Fruit fly (Drosophila melanogaster) whole organism, embryonic: ENCODE measurements around the gene Gga.
A peak's percentile ranks its signal among the peaks of the same experiment; 100 is the strongest.

ENCODE experiments used
- Adf1 ChIP-seq: fragments of 200-800 bp; sonication (Bioruptor generic); IDR thresholded peaks from 2 replicates; pipeline ENCODE4 v1.3.6; 2022; ENCODE audit warnings: missing biosample characterization, missing genetic modification characterization
- Awh ChIP-seq: fragments of 200-800 bp; sonication (Bioruptor generic); IDR thresholded peaks from 2 replicates; pipeline ENCODE4, ENCODE4 v1.3.6; 2022; ENCODE audit warnings: missing biosample characterization, missing genetic modification characterization
- B-H2 ChIP-seq: fragments of 200-800 bp; sonication (Bioruptor generic); optimal IDR thresholded peaks from 2 replicates; lab custom pipeline; 2018; ENCODE audit warnings: missing biosample characterization, mild to moderate bottlenecking, missing genetic modification characterization
- CG10147 ChIP-seq: fragments of 200-800 bp; sonication (Bioruptor generic); optimal IDR thresholded peaks from 2 replicates; lab custom pipeline; 2019; ENCODE audit warnings: missing biosample characterization, mild to moderate bottlenecking, missing genetic modification characterization, moderate library complexity
- CG11504 ChIP-seq: fragments of 200-800 bp; sonication (Bioruptor generic); optimal IDR thresholded peaks from 3 replicates; lab custom pipeline; 2019; ENCODE audit warnings: missing biosample characterization, mild to moderate bottlenecking, missing genetic modification characterization, moderate library complexity
- CG12071 ChIP-seq: fragments of 200-800 bp; sonication (Bioruptor generic); optimal IDR thresholded peaks from 3 replicates; lab custom pipeline; 2018; ENCODE audit warnings: missing biosample characterization, mild to moderate bottlenecking, missing genetic modification characterization
- CG12769 ChIP-seq: fragments of 200-800 bp; sonication (Bioruptor generic); optimal IDR thresholded peaks from 2 replicates; lab custom pipeline; 2019; ENCODE audit warnings: missing biosample characterization, mild to moderate bottlenecking, missing genetic modification characterization, moderate library complexity
- CG12942 ChIP-seq: fragments of 200-800 bp; sonication (Bioruptor generic); optimal IDR thresholded peaks from 3 replicates; lab custom pipeline; 2016; ENCODE audit warnings: missing biosample characterization, missing genetic modification characterization
- CG13775 ChIP-seq: fragments of 200-800 bp; sonication (Bioruptor generic); optimal IDR thresholded peaks from 3 replicates; lab custom pipeline; 2017; ENCODE audit warnings: missing biosample characterization, mild to moderate bottlenecking, missing genetic modification characterization
- CG15479 ChIP-seq: fragments of 200-800 bp; sonication (Bioruptor generic); optimal IDR thresholded peaks from 3 replicates; lab custom pipeline; 2019; ENCODE audit warnings: missing biosample characterization, mild to moderate bottlenecking, missing genetic modification characterization, moderate library complexity
- CG1603 ChIP-seq: fragments of 200-800 bp; sonication (Bioruptor generic); optimal IDR thresholded peaks from 2 replicates; lab custom pipeline; 2019; ENCODE audit warnings: missing biosample characterization, mild to moderate bottlenecking, missing genetic modification characterization, moderate library complexity
- CG17328 ChIP-seq: fragments of 200-800 bp; sonication (Bioruptor generic); IDR thresholded peaks from 2 replicates; pipeline ENCODE4 v1.3.6; 2022; ENCODE audit warnings: missing biosample characterization, missing genetic modification characterization
- CG18262 ChIP-seq: fragments of 200-800 bp; optimal IDR thresholded peaks from 3 replicates; lab custom pipeline; 2019; ENCODE audit warnings: missing biosample characterization, mild to moderate bottlenecking, missing genetic modification characterization, moderate library complexity
- CG1832 ChIP-seq: fragments of 200-800 bp; sonication (Bioruptor generic); optimal IDR thresholded peaks from 2 replicates; lab custom pipeline; 2017; ENCODE audit warnings: missing biosample characterization, mild to moderate bottlenecking, missing genetic modification characterization, inconsistent platforms
- CG18476 ChIP-seq: fragments of 200-800 bp; sonication (Bioruptor generic); optimal IDR thresholded peaks from 2 replicates; lab custom pipeline; 2016; ENCODE audit warnings: missing biosample characterization, mild to moderate bottlenecking, missing genetic modification characterization
- CG18764 ChIP-seq: fragments of 200-800 bp; sonication (Bioruptor generic); optimal IDR thresholded peaks from 3 replicates; lab custom pipeline; 2016; ENCODE audit warnings: missing biosample characterization, missing genetic modification characterization
- CG4282 ChIP-seq: fragments of 200-800 bp; sonication (Bioruptor generic); optimal IDR thresholded peaks from 2 replicates; lab custom pipeline; 2016; ENCODE audit warnings: missing biosample characterization, missing genetic modification characterization
- CG5180 ChIP-seq: fragments of 200-800 bp; sonication (Bioruptor generic); optimal IDR thresholded peaks from 3 replicates; lab custom pipeline; 2017; ENCODE audit warnings: missing biosample characterization, missing genetic modification characterization, mild to moderate bottlenecking, moderate library complexity, missing genetic modification reagents
- CG6689 ChIP-seq: fragments of 200-800 bp; sonication (Bioruptor generic); IDR thresholded peaks from 2 replicates; pipeline ENCODE4 v1.3.6; 2022; ENCODE audit warnings: missing biosample characterization, missing genetic modification characterization
- D ChIP-seq, 2 experiments: fragments of 200-800 bp in 1 of 2; fragments of >200 bp in 1 of 2; sonication (Bioruptor generic) in 1 of 2; optimal IDR thresholded peaks; 2 replicates in 1 of 2; 3 replicates in 1 of 2; lab custom pipeline; 2017; ENCODE audit warnings: mild to moderate bottlenecking in 1 of 2, missing biosample characterization in 1 of 2, missing genetic modification characterization in 1 of 2, missing genetic modification reagents in 1 of 2
- Dfd ChIP-seq, 2 experiments: fragments of >200 bp; optimal IDR thresholded peaks; 2 replicates each; lab custom pipeline; 2017; ENCODE audit warnings: missing biosample characterization in 2 of 2, missing genetic modification characterization in 2 of 2
- Dref ChIP-seq: fragments of 200-800 bp; sonication (Bioruptor generic); IDR thresholded peaks from 2 replicates; pipeline ENCODE4 v1.3.6; 2022; ENCODE audit warnings: missing biosample characterization, missing genetic modification characterization
- Ets97D ChIP-seq: fragments of 200-800 bp; sonication (Bioruptor generic); optimal IDR thresholded peaks from 3 replicates; lab custom pipeline; 2016; ENCODE audit warnings: missing biosample characterization, missing genetic modification characterization
- HLH4C ChIP-seq: fragments of 200-800 bp; sonication (Bioruptor generic); IDR thresholded peaks from 3 replicates; pipeline ENCODE4 v1.3.6; 2022; ENCODE audit warnings: missing biosample characterization, missing genetic modification characterization; ENCODE audit not compliant: partially characterized antibody
- Hr3 ChIP-seq: fragments of 200-800 bp; sonication (Bioruptor generic); optimal IDR thresholded peaks from 3 replicates; lab custom pipeline; 2016; ENCODE audit warnings: missing biosample characterization, missing genetic modification characterization
- Med ChIP-seq: fragments of 200-800 bp; sonication (Bioruptor generic); peaks from one replicate; lab custom pipeline; 2016; ENCODE audit warnings: missing biosample characterization, missing genetic modification characterization, mild to moderate bottlenecking, inconsistent platforms, moderate library complexity
- Neu2 ChIP-seq: fragments of 200-800 bp; sonication (Bioruptor generic); optimal IDR thresholded peaks from 3 replicates; lab custom pipeline; 2016; ENCODE audit warnings: missing biosample characterization, missing genetic modification characterization, borderline replicate concordance
- Nf-YB ChIP-seq: fragments of 200-800 bp; sonication (Bioruptor generic); optimal IDR thresholded peaks from 3 replicates; lab custom pipeline; 2019; ENCODE audit warnings: missing biosample characterization, mild to moderate bottlenecking, missing genetic modification characterization, moderate library complexity
- PHDP ChIP-seq: fragments of 200-800 bp; sonication (Bioruptor generic); optimal IDR thresholded peaks from 3 replicates; lab custom pipeline; 2018; ENCODE audit warnings: missing biosample characterization, mild to moderate bottlenecking, missing genetic modification characterization, moderate library complexity
- Rx ChIP-seq: fragments of 200-800 bp; sonication (Bioruptor generic); IDR thresholded peaks from 2 replicates; pipeline ENCODE4 v1.3.6; 2022; ENCODE audit warnings: missing biosample characterization, missing genetic modification characterization
- Side ChIP-seq: fragments of 200-800 bp; sonication (Bioruptor generic); optimal IDR thresholded peaks from 2 replicates; lab custom pipeline; 2016; ENCODE audit warnings: missing biosample characterization, missing genetic modification characterization
- amos ChIP-seq: fragments of 200-800 bp; sonication (Bioruptor generic); IDR thresholded peaks from 2 replicates; pipeline ENCODE4 v1.3.6; 2022; ENCODE audit warnings: missing biosample characterization, missing genetic modification characterization; ENCODE audit not compliant: partially characterized antibody
- ara ChIP-seq: fragments of 200-800 bp; sonication (Bioruptor generic); IDR thresholded peaks from 2 replicates; pipeline ENCODE4 v1.3.6; 2022; ENCODE audit warnings: missing biosample characterization, missing genetic modification characterization
- bowl ChIP-seq: fragments of 200-800 bp; sonication (Bioruptor generic); IDR thresholded peaks from 2 replicates; pipeline ENCODE4 v1.3.6; 2022; ENCODE audit warnings: missing biosample characterization, missing genetic modification characterization
- br ChIP-seq: fragments of >200 bp; optimal IDR thresholded peaks from 2 replicates; lab custom pipeline; 2017
- chm ChIP-seq: fragments of 200-800 bp; sonication (Bioruptor generic); IDR thresholded peaks from 2 replicates; pipeline ENCODE4 v1.3.6; 2022; ENCODE audit warnings: missing biosample characterization, missing genetic modification characterization
- gem ChIP-seq: fragments of 200-800 bp; sonication (Bioruptor generic); optimal IDR thresholded peaks from 2 replicates; lab custom pipeline; 2019; ENCODE audit warnings: missing biosample characterization, mild to moderate bottlenecking, missing genetic modification characterization, moderate library complexity
- ken ChIP-seq: fragments of 200-800 bp; sonication (Bioruptor generic); IDR thresholded peaks from 3 replicates; pipeline ENCODE4 v1.3.6; 2022; ENCODE audit warnings: missing biosample characterization, missing genetic modification characterization
- lilli ChIP-seq: fragments of 200-800 bp; sonication (Bioruptor generic); optimal IDR thresholded peaks from 3 replicates; lab custom pipeline; 2016; ENCODE audit warnings: missing biosample characterization, missing genetic modification characterization
- lmd ChIP-seq: fragments of 200-800 bp; sonication (Bioruptor generic); IDR thresholded peaks from 2 replicates; pipeline ENCODE4 v1.3.6; 2022; ENCODE audit warnings: missing biosample characterization, missing genetic modification characterization
- rib ChIP-seq: fragments of 200-800 bp; sonication (Bioruptor generic); IDR thresholded peaks from 2 replicates; pipeline ENCODE4 v1.3.6; 2022; ENCODE audit warnings: missing biosample characterization, missing genetic modification characterization
- sim ChIP-seq: fragments of 200-800 bp; sonication (Bioruptor generic); IDR thresholded peaks from 2 replicates; pipeline ENCODE4 v1.3.6; 2022; ENCODE audit warnings: missing biosample characterization, missing genetic modification characterization
- sisA ChIP-seq: fragments of 200-800 bp; sonication (Bioruptor generic); IDR thresholded peaks from 2 replicates; pipeline ENCODE4 v1.3.6; 2022; ENCODE audit warnings: missing biosample characterization, missing genetic modification characterization
- ssp ChIP-seq: fragments of 200-800 bp; sonication (Bioruptor generic); IDR thresholded peaks from 2 replicates; pipeline ENCODE4 v1.3.6; 2022; ENCODE audit warnings: missing biosample characterization, missing genetic modification characterization
- stc ChIP-seq: fragments of 200-800 bp; sonication (Bioruptor generic); IDR thresholded peaks from 2 replicates; pipeline ENCODE4 v1.3.6; 2022; ENCODE audit warnings: missing biosample characterization, missing genetic modification characterization
- tll ChIP-seq, 2 experiments: fragments of 200-800 bp in 1 of 2; fragments of >200 bp in 1 of 2; sonication (Bioruptor generic) in 1 of 2; optimal IDR thresholded peaks; 2 replicates each; lab custom pipeline; 2017 to 2019; ENCODE audit warnings: missing biosample characterization in 2 of 2, missing genetic modification characterization in 2 of 2, mild to moderate bottlenecking in 1 of 2, moderate library complexity in 1 of 2
- trem ChIP-seq: fragments of 200-800 bp; optimal IDR thresholded peaks from 3 replicates; lab custom pipeline; 2019; ENCODE audit warnings: missing biosample characterization, mild to moderate bottlenecking, missing genetic modification characterization, moderate library complexity
- ttk ChIP-seq: fragments of 200-800 bp; sonication (Bioruptor generic); IDR thresholded peaks from 2 replicates; pipeline ENCODE4 v2.1.2; 2022; ENCODE audit warnings: missing biosample characterization, missing genetic modification characterization
- zfh1 ChIP-seq: fragments of 200-800 bp; sonication (Bioruptor generic); IDR thresholded peaks from 3 replicates; pipeline ENCODE4 v1.3.6; 2022; ENCODE audit warnings: missing biosample characterization, missing genetic modification characterization

Gene Gga

DNA sequence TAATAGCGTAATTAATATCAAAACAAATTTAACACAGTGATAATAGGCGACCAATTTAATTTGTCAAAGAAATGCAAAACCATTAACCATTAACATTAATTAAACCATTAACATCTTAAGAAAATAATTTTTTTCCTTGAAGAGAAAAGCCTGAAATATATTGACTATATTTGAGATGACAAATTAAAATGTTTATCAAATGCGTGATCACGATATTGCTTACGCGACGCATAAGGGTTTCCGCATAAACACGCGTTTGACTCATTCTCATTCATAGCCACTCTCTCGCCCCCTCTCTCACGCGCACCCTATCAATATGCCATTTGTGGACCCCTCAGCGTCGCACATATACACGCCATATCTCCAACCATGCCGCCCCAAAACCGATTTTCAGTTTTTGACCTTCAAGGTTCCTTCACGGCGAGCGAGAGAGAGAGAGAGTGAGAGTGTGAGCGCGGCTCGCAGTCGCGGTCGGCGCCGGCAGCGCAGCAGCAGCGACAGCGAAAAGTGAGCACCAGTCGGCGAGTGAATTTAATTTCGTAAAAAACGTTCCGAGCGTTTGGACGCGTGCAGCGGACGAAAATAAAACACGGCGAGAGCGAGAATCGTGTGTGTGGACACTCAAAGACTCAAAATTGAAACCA lies 15.3 kb upstream of the Gga start, which contains the start of gene Hex-A (continued):
- TF ChIP-seq ken (GFP tag; lab: Robert Waterston, UW) (peak; percentile 80), Side (GFP tag; lab: Kevin White, UChicago) (peak; percentile 96), stc (GFP tag; lab: Robert Waterston, UW) (peak; percentile 93), CG1603 (tag; lab: Kevin White, UChicago) (peak; percentile 82), PHDP (peak; percentile 99), CG4282 (peak; percentile 35), CG1832 (GFP tag; lab: Kevin White, UChicago) (peak; percentile 39), Neu2 (GFP tag; lab: Kevin White, UChicago) (peak; percentile 69), CG6689 (GFP tag; lab: Robert Waterston, UW) (peak; percentile 90), lilli (GFP tag; lab: Kevin White, UChicago) (peak; percentile 96), Hr3 (GFP tag; lab: Kevin White, UChicago) (peak; percentile 83), Rx (GFP tag; lab: Robert Waterston, UW) (peak; percentile 76), CG12769 (tag; lab: Kevin White, UChicago) (peak; percentile 94), rib (GFP tag; lab: Robert Waterston, UW) (peak; percentile 95), ttk (GFP tag; lab: Robert Waterston, UW) (peak; percentile 82), Dfd (GFP tag; optimal IDR thresholded peaks at IDR 0.05; lab: Kevin White, UChicago) (no peak), CG11504 (tag; lab: Kevin White, UChicago) (peak; percentile 97), CG5180 (GFP tag; lab: Kevin White, UChicago) (peak; percentile 92), CG13775 (GFP tag; lab: Kevin White, UChicago) (peak; percentile 97), HLH4C (GFP tag; lab: Robert Waterston, UW) (peak; percentile 50; the same call in 1 of the 3 replicates), bowl (GFP tag; lab: Robert Waterston, UW) (peak; percentile 65), chm (GFP tag; lab: Robert Waterston, UW) (peak; percentile 84), CG10147 (peak; percentile 99), Awh (GFP tag; lab: Robert Waterston, UW) (peak; percentile 90), B-H2 (GFP tag; lab: Kevin White, UChicago) (peak; percentile 98), lmd (GFP tag; lab: Robert Waterston, UW) (peak; percentile 92), CG18262 (tag; lab: Kevin White, UChicago) (peak; percentile 98), gem (tag; lab: Kevin White, UChicago) (peak; percentile 99), Ets97D (GFP tag; lab: Kevin White, UChicago) (peak; percentile 53), amos (GFP tag; lab: Robert Waterston, UW) (peak; percentile 14; the same call in 1 of the 2 replicates), CG12071 (GFP tag; lab: Kevin White, UChicago) (peak; percentile 94), Adf1 (GFP tag; lab: Robert Waterston, UW) (peak; percentile 99), sim (GFP tag; lab: Robert Waterston, UW) (peak; percentile 72), CG17328 (peak; percentile 88), ara (peak; percentile 85), Dref (GFP tag; lab: Robert Waterston, UW) (no peak), CG12942 (GFP tag; lab: Kevin White, UChicago) (peak; percentile 87), D (optimal IDR thresholded peaks at IDR 0.05; lab: Kevin White, UChicago) (no peak), D (GFP tag; optimal IDR thresholded peaks at IDR 0.05; lab: Kevin White, UChicago) (peak; percentile 95), Med (peak; percentile 99), tll (GFP tag; optimal IDR thresholded peaks at IDR 0.05; lab: Kevin White, UChicago) (peak in 1 of 2 experiments; percentile 52), zfh1 (GFP tag; lab: Robert Waterston, UW) (peak; percentile 90), CG15479 (no peak), CG18764 (peak; percentile 82), sisA (GFP tag; lab: Robert Waterston, UW) (peak; percentile 81), ssp (GFP tag; lab: Robert Waterston, UW) (peak; percentile 70), Nf-YB (GFP tag; lab: Kevin White, UChicago) (peak; percentile 87), br (lab: Kevin White, UChicago) (no peak), trem (tag; lab: Kevin White, UChicago) (peak; percentile 92), CG18476 (GFP tag; lab: Kevin White, UChicago) (peak; percentile 94)
